Fruit fly (Drosophila melanogaster): ENCODE data around the gene Hsc70-1.

The Hsc70-1 gene

DNA sequence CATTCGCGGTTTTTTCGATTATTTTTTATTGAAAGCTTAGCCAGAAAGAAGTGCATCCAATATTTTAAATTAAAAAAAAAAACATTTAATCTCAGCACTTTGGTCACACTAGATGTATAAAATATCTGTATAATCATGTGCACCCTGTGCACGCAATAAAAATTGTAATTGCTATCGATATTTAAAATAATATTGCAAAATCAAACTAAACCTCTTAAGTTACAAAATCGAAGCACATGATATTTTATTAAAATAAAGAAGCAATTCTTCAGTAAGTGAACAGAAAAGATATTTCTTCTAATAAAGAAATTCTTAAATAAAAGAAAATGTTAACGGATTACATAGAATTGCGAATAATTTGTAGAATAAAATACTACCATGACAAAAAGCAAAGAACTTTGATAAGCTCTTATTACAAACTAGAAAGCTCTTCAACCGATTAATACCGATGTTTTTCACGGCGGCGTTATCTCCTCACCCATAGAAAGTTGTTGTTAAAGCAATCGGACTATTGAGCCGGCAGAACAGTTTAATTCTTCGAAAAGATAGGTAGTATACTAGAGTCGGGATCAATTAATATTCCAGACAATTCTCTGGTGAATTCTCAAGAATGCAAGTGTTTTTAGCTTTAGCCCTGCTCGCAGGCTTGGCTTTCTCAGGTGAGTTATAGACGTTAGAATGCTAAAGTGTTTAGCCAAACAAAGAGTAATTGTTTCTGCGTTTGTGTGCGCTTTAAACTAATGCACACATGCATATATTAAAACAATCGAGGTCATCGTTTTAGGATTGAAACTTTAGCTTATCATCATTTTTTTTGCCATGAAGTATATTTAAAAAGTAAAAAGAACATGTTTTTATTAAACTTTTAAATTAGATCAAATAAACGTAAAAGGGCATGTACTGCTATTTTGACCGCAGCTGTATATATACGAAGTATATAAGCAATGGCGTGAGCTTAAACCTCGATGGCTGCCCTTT lies 20.2 kb downstream of the Hsc70-1 start, which contains the start of gene CtsK1 (continued):
- TF ChIP-seq Chrac-16 (GFP tag; optimal IDR thresholded peaks at IDR 0.05) (no peak), odd (GFP tag; optimal IDR thresholded peaks at IDR 0.05) (no peak), Sry-δ (GFP tag; optimal IDR thresholded peaks at IDR 0.05) (peak; percentile 77), CG12155 (GFP tag; optimal IDR thresholded peaks at IDR 0.05) (no peak), stc (GFP tag; IDR thresholded peaks at IDR 0.05) (peak; percentile 49; the same call in 1 of the 2 replicates), CG12236 (GFP tag; optimal IDR thresholded peaks at IDR 0.05) (no peak), CG32532 (GFP tag; IDR thresholded peaks at IDR 0.05) (peak; percentile 51; the same call in 1 of the 2 replicates), Gug (GFP tag; IDR thresholded peaks at IDR 0.05) (no peak), Lpt (GFP tag; optimal IDR thresholded peaks at IDR 0.05) (no peak), CG18011 (GFP tag; optimal IDR thresholded peaks at IDR 0.05) (no peak), CG4617 (GFP tag; optimal IDR thresholded peaks at IDR 0.05; ENCODE audit: borderline replicate concordance) (no peak), gro (GFP tag; optimal IDR thresholded peaks at IDR 0.05) (no peak), crp (GFP tag; optimal IDR thresholded peaks at IDR 0.05) (peak in 1 of 2 experiments; percentile 48), Hey (tag; optimal IDR thresholded peaks at IDR 0.05) (no peak), NfI (GFP tag; optimal IDR thresholded peaks at IDR 0.05) (no peak), Tbp (GFP tag; optimal IDR thresholded peaks at IDR 0.05) (no peak), CG5953 (GFP tag; IDR thresholded peaks at IDR 0.05) (no peak), CG43689 (GFP tag; IDR thresholded peaks at IDR 0.05) (no peak), jing (GFP tag; optimal IDR thresholded peaks at IDR 0.05) (no peak), crol (GFP tag; IDR thresholded peaks at IDR 0.05) (no peak), CG34224 (GFP tag; IDR thresholded peaks at IDR 0.05; ENCODE audit: partially characterized antibody) (peak; percentile 67; the same call in 2 of the 3 replicates), gsb (GFP tag; IDR thresholded peaks at IDR 0.05) (no peak), schlank (tag; optimal IDR thresholded peaks at IDR 0.05) (no peak), jigr1 (GFP tag; IDR thresholded peaks at IDR 0.05) (no peak), Poxn (GFP tag; IDR thresholded peaks at IDR 0.05) (no peak), ham (GFP tag; IDR thresholded peaks at IDR 0.05) (no peak), Med (GFP tag) (peak; percentile 68), Dfd (GFP tag; optimal IDR thresholded peaks at IDR 0.05) (no peak), MESR4 (GFP tag; optimal IDR thresholded peaks at IDR 0.05) (no peak), CG15073 (GFP tag; optimal IDR thresholded peaks at IDR 0.05) (no peak), Awh (GFP tag; IDR thresholded peaks at IDR 0.05) (no peak), Dip3 (GFP tag; optimal IDR thresholded peaks at IDR 0.05) (no peak), pfk (GFP tag; optimal IDR thresholded peaks at IDR 0.05) (no peak), bcd (GFP tag; optimal IDR thresholded peaks at IDR 0.05) (no peak), tna (GFP tag; IDR thresholded peaks at IDR 0.05; ENCODE audit: partially characterized antibody) (no peak), Nf-YA (GFP tag; IDR thresholded peaks at IDR 0.05) (no peak), CG17612 (GFP tag; IDR thresholded peaks at IDR 0.05) (no peak), Nf-YC (tag; optimal IDR thresholded peaks at IDR 0.05) (no peak), chinmo (GFP tag; IDR thresholded peaks at IDR 0.05; ENCODE audit: partially characterized antibody) (0 out of 4 replicates have a peak, but pooled peaks have one; percentile 71), Trl (optimal IDR thresholded peaks at IDR 0.05) (no peak), Trl (GFP tag; optimal IDR thresholded peaks at IDR 0.05) (no peak), caup (GFP tag; optimal IDR thresholded peaks at IDR 0.05; ENCODE audit: severe bottlenecking) (no peak), CG6689 (GFP tag; IDR thresholded peaks at IDR 0.05) (peak; percentile 47), CG15601 (tag; optimal IDR thresholded peaks at IDR 0.05) (peak; percentile 23), row (GFP tag; IDR thresholded peaks at IDR 0.05) (peak; percentile 75), danr (GFP tag; IDR thresholded peaks at IDR 0.05) (no peak), Oaz (GFP tag; IDR thresholded peaks at IDR 0.05) (no peak), ranshi (GFP tag; IDR thresholded peaks at IDR 0.05) (no peak; the same call in 1 of the 2 replicates), nerfin-2 (GFP tag; IDR thresholded peaks at IDR 0.05; ENCODE audit: partially characterized antibody) (no peak)

Measured in whole organism, embryonic.